Fruit fly (Drosophila melanogaster) whole organism, embryonic: Measurements from ENCODE around the gene CG3277.

Experiments used
- Adf1 ChIP-seq: fragments of 200-800 bp; sonication (Bioruptor generic); IDR thresholded peaks from 2 replicates; pipeline ENCODE4 v1.3.6; 2022; ENCODE audit warnings: missing biosample characterization, missing genetic modification characterization
- Atf6 ChIP-seq: fragments of 200-800 bp; sonication (Bioruptor generic); IDR thresholded peaks from 2 replicates; pipeline ENCODE4 v1.3.6; 2022; ENCODE audit warnings: missing biosample characterization, missing genetic modification characterization
- CG10366 ChIP-seq: fragments of 200-800 bp; sonication (Bioruptor generic); IDR thresholded peaks from 2 replicates; pipeline ENCODE4 v1.3.6; 2022; ENCODE audit warnings: missing biosample characterization, missing genetic modification characterization
- CG11398 ChIP-seq: fragments of 200-800 bp; sonication (Bioruptor generic); optimal IDR thresholded peaks from 2 replicates; lab custom pipeline; 2016; ENCODE audit warnings: missing biosample characterization, missing genetic modification characterization
- CG12744 ChIP-seq: fragments of 200-800 bp; sonication (Bioruptor generic); optimal IDR thresholded peaks from 2 replicates; lab custom pipeline; 2016; ENCODE audit warnings: missing biosample characterization, missing genetic modification characterization
- CG13624 ChIP-seq: fragments of 200-800 bp; sonication (Bioruptor generic); optimal IDR thresholded peaks from 2 replicates; lab custom pipeline; 2016; ENCODE audit warnings: missing biosample characterization, missing genetic modification characterization
- CG14441 ChIP-seq: fragments of 200-800 bp; sonication (Bioruptor generic); IDR thresholded peaks from 2 replicates; pipeline ENCODE4 v1.3.6; 2022; ENCODE audit warnings: missing biosample characterization, missing genetic modification characterization
- CG15514 ChIP-seq: fragments of 200-800 bp; sonication (Bioruptor generic); optimal IDR thresholded peaks from 3 replicates; lab custom pipeline; 2017; ENCODE audit warnings: missing biosample characterization, missing genetic modification characterization, mild to moderate bottlenecking, moderate library complexity, missing genetic modification reagents
- CG1647 ChIP-seq: fragments of 200-800 bp; sonication (Bioruptor generic); optimal IDR thresholded peaks from 3 replicates; lab custom pipeline; 2016; ENCODE audit warnings: missing biosample characterization, missing genetic modification characterization
- CG17328 ChIP-seq: fragments of 200-800 bp; sonication (Bioruptor generic); IDR thresholded peaks from 2 replicates; pipeline ENCODE4 v1.3.6; 2022; ENCODE audit warnings: missing biosample characterization, missing genetic modification characterization
- CG30431 ChIP-seq: fragments of 200-800 bp; sonication (Bioruptor generic); optimal IDR thresholded peaks from 2 replicates; lab custom pipeline; 2017; ENCODE audit warnings: missing biosample characterization, missing genetic modification characterization
- CG4328 ChIP-seq: fragments of 200-800 bp; sonication (Bioruptor generic); optimal IDR thresholded peaks from 3 replicates; lab custom pipeline; 2017; ENCODE audit warnings: missing biosample characterization, missing genetic modification reagents, missing genetic modification characterization
- CG4404 ChIP-seq: fragments of 200-800 bp; sonication (Bioruptor generic); IDR thresholded peaks from 2 replicates; pipeline ENCODE4 v1.3.6; 2022; ENCODE audit warnings: missing biosample characterization, missing genetic modification characterization
- CG6654 ChIP-seq: fragments of 200-800 bp; sonication (Bioruptor generic); optimal IDR thresholded peaks from 2 replicates; lab custom pipeline; 2017; ENCODE audit warnings: missing biosample characterization, mild to moderate bottlenecking, missing genetic modification characterization
- CG6689 ChIP-seq: fragments of 200-800 bp; sonication (Bioruptor generic); IDR thresholded peaks from 2 replicates; pipeline ENCODE4 v1.3.6; 2022; ENCODE audit warnings: missing biosample characterization, missing genetic modification characterization
- CG6765 ChIP-seq: fragments of 200-800 bp; sonication (Bioruptor generic); optimal IDR thresholded peaks from 3 replicates; lab custom pipeline; 2017; ENCODE audit warnings: missing biosample characterization, mild to moderate bottlenecking, missing genetic modification characterization
- CG7372 ChIP-seq: fragments of 200-800 bp; sonication (Bioruptor generic); IDR thresholded peaks from 2 replicates; pipeline ENCODE4 v1.3.6; 2022; ENCODE audit warnings: missing biosample characterization, missing genetic modification characterization
- CG7928 ChIP-seq: fragments of 200-800 bp; sonication (Bioruptor generic); optimal IDR thresholded peaks from 2 replicates; lab custom pipeline; 2017; ENCODE audit warnings: missing biosample characterization, mild to moderate bottlenecking, missing genetic modification characterization
- CG8944 ChIP-seq: fragments of 200-800 bp; sonication (Bioruptor generic); optimal IDR thresholded peaks from 3 replicates; lab custom pipeline; 2016; ENCODE audit warnings: missing biosample characterization, missing genetic modification characterization
- CG9609 ChIP-seq: fragments of 200-800 bp; sonication (Bioruptor generic); optimal IDR thresholded peaks from 3 replicates; lab custom pipeline; 2016; ENCODE audit warnings: missing biosample characterization, missing genetic modification characterization
- CG9932 ChIP-seq: fragments of 200-800 bp; sonication (Bioruptor generic); IDR thresholded peaks from 2 replicates; pipeline ENCODE4 v1.3.6; 2022; ENCODE audit warnings: missing biosample characterization, missing genetic modification characterization
- Dek ChIP-seq: fragments of 200-800 bp; sonication (Bioruptor generic); optimal IDR thresholded peaks from 3 replicates; lab custom pipeline; 2019; ENCODE audit warnings: missing biosample characterization, mild to moderate bottlenecking, missing genetic modification characterization, moderate library complexity
- ERR ChIP-seq: fragments of 200-800 bp; sonication (Bioruptor generic); optimal IDR thresholded peaks from 2 replicates; lab custom pipeline; 2016; ENCODE audit warnings: missing biosample characterization, missing genetic modification characterization
- HLH54F ChIP-seq: fragments of 200-800 bp; sonication (Bioruptor generic); optimal IDR thresholded peaks from 3 replicates; lab custom pipeline; 2016; ENCODE audit warnings: missing biosample characterization, missing genetic modification characterization
- Myb ChIP-seq: fragments of 200-800 bp; sonication (Bioruptor generic); optimal IDR thresholded peaks from 2 replicates; lab custom pipeline; 2016; ENCODE audit warnings: missing biosample characterization, missing genetic modification characterization
- NK7.1 ChIP-seq: fragments of 200-800 bp; sonication (Bioruptor generic); optimal IDR thresholded peaks from 3 replicates; lab custom pipeline; 2016; ENCODE audit warnings: missing biosample characterization, missing genetic modification characterization
- Rfx ChIP-seq: fragments of 200-800 bp; sonication (Bioruptor generic); IDR thresholded peaks from 2 replicates; pipeline ENCODE4 v1.3.6; 2022; ENCODE audit warnings: missing biosample characterization, missing genetic modification characterization
- Rx ChIP-seq: fragments of 200-800 bp; sonication (Bioruptor generic); IDR thresholded peaks from 2 replicates; pipeline ENCODE4 v1.3.6; 2022; ENCODE audit warnings: missing biosample characterization, missing genetic modification characterization
- Sox102F ChIP-seq: fragments of 200-800 bp; sonication (Bioruptor generic); optimal IDR thresholded peaks from 2 replicates; lab custom pipeline; 2018; ENCODE audit warnings: missing biosample characterization, mild to moderate bottlenecking, missing genetic modification characterization, moderate library complexity
- abd-A ChIP-seq: fragments of 200-800 bp; sonication (Bioruptor generic); optimal IDR thresholded peaks from 3 replicates; lab custom pipeline; 2019; ENCODE audit warnings: missing biosample characterization, mild to moderate bottlenecking, missing genetic modification characterization, moderate library complexity
- br ChIP-seq: fragments of >200 bp; optimal IDR thresholded peaks from 2 replicates; lab custom pipeline; 2017
- disco-r ChIP-seq: fragments of 200-800 bp; sonication (Bioruptor generic); optimal IDR thresholded peaks from 2 replicates; lab custom pipeline; 2016; ENCODE audit warnings: missing biosample characterization, missing genetic modification characterization
- emc ChIP-seq: fragments of 200-800 bp; sonication (Bioruptor generic); optimal IDR thresholded peaks from 2 replicates; lab custom pipeline; 2016; ENCODE audit warnings: missing biosample characterization, missing genetic modification characterization
- esg ChIP-seq: fragments of 200-800 bp; sonication (Bioruptor generic); conservative IDR thresholded peaks from 2 replicates; pipeline ENCODE4 v1.3.6; 2022; ENCODE audit warnings: missing biosample characterization, missing genetic modification characterization
- exex ChIP-seq: fragments of 200-800 bp; sonication (Bioruptor generic); optimal IDR thresholded peaks from 4 replicates; lab custom pipeline; 2018; ENCODE audit warnings: missing biosample characterization, mild to moderate bottlenecking, missing genetic modification characterization, moderate library complexity
- gro ChIP-seq: fragments of 200-800 bp; sonication (Bioruptor generic); optimal IDR thresholded peaks from 2 replicates; lab custom pipeline; 2016; ENCODE audit warnings: missing biosample characterization, missing genetic modification characterization
- lmd ChIP-seq: fragments of 200-800 bp; sonication (Bioruptor generic); IDR thresholded peaks from 2 replicates; pipeline ENCODE4 v1.3.6; 2022; ENCODE audit warnings: missing biosample characterization, missing genetic modification characterization
- p53 ChIP-seq: fragments of 200-800 bp; sonication (Bioruptor generic); optimal IDR thresholded peaks from 2 replicates; lab custom pipeline; 2016; ENCODE audit warnings: missing biosample characterization, missing genetic modification characterization
- pum ChIP-seq: fragments of 200-800 bp; sonication (Bioruptor generic); optimal IDR thresholded peaks from 2 replicates; lab custom pipeline; 2016; ENCODE audit warnings: missing biosample characterization, missing genetic modification characterization
- ranshi ChIP-seq: fragments of 200-800 bp; sonication (Bioruptor generic); IDR thresholded peaks from 2 replicates; pipeline ENCODE4 v1.3.6; 2022; ENCODE audit warnings: missing biosample characterization, missing genetic modification characterization
- rib ChIP-seq: fragments of 200-800 bp; sonication (Bioruptor generic); IDR thresholded peaks from 2 replicates; pipeline ENCODE4 v1.3.6; 2022; ENCODE audit warnings: missing biosample characterization, missing genetic modification characterization
- row ChIP-seq: fragments of 200-800 bp; sonication (Bioruptor generic); IDR thresholded peaks from 3 replicates; pipeline ENCODE4 v1.3.6; 2022; ENCODE audit warnings: missing biosample characterization, missing genetic modification characterization
- schlank ChIP-seq: fragments of 200-800 bp; sonication (Bioruptor generic); optimal IDR thresholded peaks from 2 replicates; lab custom pipeline; 2018; ENCODE audit warnings: missing biosample characterization, mild to moderate bottlenecking, missing genetic modification characterization
- seq ChIP-seq: fragments of 200-800 bp; sonication (Bioruptor generic); IDR thresholded peaks from 2 replicates; pipeline ENCODE4 v1.3.6; 2022; ENCODE audit warnings: missing biosample characterization, missing genetic modification characterization
- shn ChIP-seq: fragments of 200-800 bp; sonication (Bioruptor generic); optimal IDR thresholded peaks from 3 replicates; lab custom pipeline; 2016; ENCODE audit warnings: missing biosample characterization, missing genetic modification characterization
- sisA ChIP-seq: fragments of 200-800 bp; sonication (Bioruptor generic); IDR thresholded peaks from 2 replicates; pipeline ENCODE4 v1.3.6; 2022; ENCODE audit warnings: missing biosample characterization, missing genetic modification characterization
- slbo ChIP-seq: fragments of 200-800 bp; sonication (Bioruptor generic); IDR thresholded peaks from 2 replicates; pipeline ENCODE4 v1.3.6; 2022; ENCODE audit warnings: missing biosample characterization, missing genetic modification characterization
- so ChIP-seq: fragments of 200-800 bp; sonication (Bioruptor generic); IDR thresholded peaks from 3 replicates; pipeline ENCODE4 v1.3.6; 2022; ENCODE audit warnings: missing biosample characterization, missing genetic modification characterization
- ssp ChIP-seq: fragments of 200-800 bp; sonication (Bioruptor generic); IDR thresholded peaks from 2 replicates; pipeline ENCODE4 v1.3.6; 2022; ENCODE audit warnings: missing biosample characterization, missing genetic modification characterization
- sug ChIP-seq: fragments of 200-800 bp; optimal IDR thresholded peaks from 2 replicates; lab custom pipeline; 2019; ENCODE audit warnings: missing biosample characterization, mild to moderate bottlenecking, missing genetic modification characterization, moderate library complexity
- tx ChIP-seq: fragments of 200-800 bp; sonication (Bioruptor generic); optimal IDR thresholded peaks from 2 replicates; lab custom pipeline; 2016; ENCODE audit warnings: missing biosample characterization, missing genetic modification characterization
- zfh2 ChIP-seq: fragments of 200-800 bp; sonication (Bioruptor generic); optimal IDR thresholded peaks from 2 replicates; lab custom pipeline; 2016; ENCODE audit warnings: missing biosample characterization, missing genetic modification characterization

CG3277 gene

dm6 chr2L:3355791-3356190 is 51.9 kb downstream of the CG3277 start (continued):
- TF ChIP-seq CG7372 (GFP tag; lab: Robert Waterston, UW) (peak; percentile 88), Sox102F (GFP tag; lab: Kevin White, UChicago) (no peak), CG6689 (0 out of 2 replicates have a peak, but pooled peaks have one; percentile 3)

- TF ChIP-seq gro (GFP tag; lab: Kevin White, UChicago) (peak; percentile 33), p53 (GFP tag; lab: Kevin White, UChicago) (peak; percentile 5), esg (no peak), schlank (tag; lab: Kevin White, UChicago) (peak; percentile 11), CG7928 (GFP tag; lab: Kevin White, UChicago) (no peak), CG6765 (GFP tag; lab: Kevin White, UChicago) (no peak), slbo (GFP tag; lab: Robert Waterston, UW) (peak; percentile 63), CG9932 (peak; percentile 57), CG13624 (GFP tag; lab: Kevin White, UChicago) (peak; percentile 45), row (peak; percentile 36; the same call in 1 of the 3 replicates), CG10366 (GFP tag; lab: Robert Waterston, UW) (no peak), CG1647 (peak; percentile 2), lmd (GFP tag; lab: Robert Waterston, UW) (peak; percentile 32; the same call in 1 of the 2 replicates), abd-A (no peak), CG12744 (GFP tag; lab: Kevin White, UChicago) (no peak), Myb (GFP tag; lab: Kevin White, UChicago) (peak; percentile 6), sisA (no peak), CG4328 (GFP tag; lab: Kevin White, UChicago) (no peak), Rfx (GFP tag; lab: Robert Waterston, UW) (peak; percentile 71; the same call in 1 of the 2 replicates), exex (tag; lab: Kevin White, UChicago) (peak; percentile 33), so (GFP tag; lab: Robert Waterston, UW) (no peak), pum (GFP tag; lab: Kevin White, UChicago) (peak; percentile 4), emc (GFP tag; lab: Kevin White, UChicago) (no peak), CG4404 (GFP tag; lab: Robert Waterston, UW) (no peak), Rx (no peak), CG8944 (GFP tag; lab: Kevin White, UChicago) (peak; percentile 0), tx (GFP tag; lab: Kevin White, UChicago) (peak; percentile 13), NK7.1 (no peak), Dek (tag; lab: Kevin White, UChicago) (peak; percentile 33), shn (GFP tag; lab: Kevin White, UChicago) (peak; percentile 15), CG17328 (GFP tag; lab: Robert Waterston, UW) (no peak), CG9609 (peak; percentile 43), Atf6 (GFP tag; lab: Robert Waterston, UW) (peak; percentile 52; the same call in 1 of the 2 replicates), CG14441 (GFP tag; lab: Robert Waterston, UW) (0 out of 2 replicates have a peak, but pooled peaks have one; percentile 46), br (no peak), disco-r (GFP tag; lab: Kevin White, UChicago) (no peak), CG30431 (no peak), rib (GFP tag; lab: Robert Waterston, UW) (peak; percentile 61; the same call in 1 of the 2 replicates), ERR (peak; percentile 14), ssp (GFP tag; lab: Robert Waterston, UW) (no peak), CG11398 (GFP tag; lab: Kevin White, UChicago) (no peak), HLH54F (GFP tag; lab: Kevin White, UChicago) (peak; percentile 20), zfh2 (GFP tag; lab: Kevin White, UChicago) (peak; percentile 24), CG6654 (GFP tag; lab: Kevin White, UChicago) (no peak), sug (tag; lab: Kevin White, UChicago) (peak; percentile 22), CG15514 (GFP tag; lab: Kevin White, UChicago) (peak; percentile 37), seq (GFP tag; lab: Robert Waterston, UW) (no peak), Adf1 (GFP tag; lab: Robert Waterston, UW) (peak; percentile 13; the same call in 1 of the 2 replicates), ranshi (GFP tag; lab: Robert Waterston, UW) (no peak)
Observed at dm6 chr2L:3356193-3356645, 52.3 kb downstream of the CG3277 start.
